Worm (Caenorhabditis elegans) whole organism, L2 larva: ENCODE data around the gene sri-57.
"Not testable (repeated sequence)": the region's sequence is repeated elsewhere in the genome, so short reads cannot be mapped to it uniquely, and the experiment has no call there.

Experiments used
- crh-2 ChIP-seq: sonication (generic microtip); optimal IDR thresholded peaks from 2 replicates; lab custom pipeline; 2017; ENCODE audit warnings: missing biosample characterization, missing genetic modification characterization
- dmd-4 ChIP-seq: sonication (generic microtip); optimal IDR thresholded peaks from 2 replicates; lab custom pipeline; 2017; ENCODE audit warnings: missing biosample characterization, missing genetic modification characterization
- nhr-25 ChIP-seq: fragments of 150-350 bp; sonication (generic microtip); optimal IDR thresholded peaks from 3 replicates; lab custom pipeline; 2014; ENCODE audit warnings: missing biosample characterization, missing genetic modification characterization
- unc-55 ChIP-seq: fragments of 150-350 bp; sonication (generic microtip); optimal IDR thresholded peaks from 3 replicates; lab custom pipeline; 2014; ENCODE audit warnings: missing biosample characterization, missing genetic modification reagents, missing genetic modification characterization
- ztf-1 ChIP-seq: fragments of 200-800 bp; sonication (Bioruptor generic); conservative IDR thresholded peaks from 2 replicates; pipeline ENCODE4 v1.3.6; 2022; ENCODE audit warnings: missing genetic modification characterization, missing compliant biosample characterization
- ztf-11 ChIP-seq: sonication (generic microtip); optimal IDR thresholded peaks from 2 replicates; lab custom pipeline; 2017; ENCODE audit warnings: missing biosample characterization, missing genetic modification characterization

Gene sri-57

DNA sequence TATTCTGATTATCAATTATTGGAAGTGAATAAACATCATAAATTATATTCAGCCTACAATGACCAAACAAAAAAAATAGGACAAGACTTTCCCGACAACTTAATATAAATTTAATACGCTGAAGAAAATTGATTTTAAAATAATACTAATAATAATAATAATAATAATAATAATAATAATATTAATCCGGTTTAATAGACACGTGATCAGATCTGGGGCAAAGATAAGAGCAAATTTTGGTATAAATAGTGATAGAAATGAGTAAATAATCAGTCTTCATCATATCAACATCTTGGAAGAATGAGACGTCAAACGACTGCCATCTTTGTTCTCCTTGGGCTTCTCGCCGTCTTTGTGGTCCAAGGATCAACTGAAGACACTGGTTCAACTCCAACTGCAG, 53.1 kb downstream of the sri-57 start, which contains the start of gene msrp-6:
TSS of gene msrp-6 (plus strand) at position 301 of the 400 bp plus-strand sequence.
- not testable (repeated sequence) for TF ChIP-seq ztf-1 (GFP tag; lab: Robert Waterston, UW); dmd-4 (tag; lab: Kevin White, UChicago); nhr-25 (tag; lab: Kevin White, UChicago)

ce11 chrII:2616634-2617033, 55.6 kb downstream of the sri-57 start, which contains the start of gene msrp-5:
TSS of gene msrp-5 (plus strand) at chrII:2616934.
- not testable (repeated sequence) for TF ChIP-seq unc-55; crh-2; ztf-11 (tag; lab: Kevin White, UChicago)
